Fruit fly (Drosophila melanogaster) whole organism, embryonic: Measurements from ENCODE around the gene CG7275.

Source experiments
- Bdp1 ChIP-seq: fragments of 200-800 bp; sonication (Bioruptor generic); optimal IDR thresholded peaks from 3 replicates; lab custom pipeline; 2016; ENCODE audit warnings: missing biosample characterization, missing genetic modification characterization
- BtbVII ChIP-seq: fragments of 200-800 bp; sonication (Bioruptor generic); optimal IDR thresholded peaks from 3 replicates; lab custom pipeline; 2017; ENCODE audit warnings: missing biosample characterization, mild to moderate bottlenecking, missing genetic modification characterization
- CG10366 ChIP-seq: fragments of 200-800 bp; sonication (Bioruptor generic); IDR thresholded peaks from 2 replicates; pipeline ENCODE4 v1.3.6; 2022; ENCODE audit warnings: missing biosample characterization, missing genetic modification characterization
- CG10565 ChIP-seq: fragments of 200-800 bp; sonication (Bioruptor generic); optimal IDR thresholded peaks from 3 replicates; lab custom pipeline; 2016; ENCODE audit warnings: missing biosample characterization, mild to moderate bottlenecking, missing genetic modification characterization
- CG12391 ChIP-seq: fragments of 200-800 bp; sonication (Bioruptor generic); optimal IDR thresholded peaks from 3 replicates; lab custom pipeline; 2018; ENCODE audit warnings: missing biosample characterization, mild to moderate bottlenecking, missing genetic modification characterization, moderate library complexity
- CG14441 ChIP-seq: fragments of 200-800 bp; sonication (Bioruptor generic); IDR thresholded peaks from 2 replicates; pipeline ENCODE4 v1.3.6; 2022; ENCODE audit warnings: missing biosample characterization, missing genetic modification characterization
- CG14965 ChIP-seq: fragments of 200-800 bp; sonication (Bioruptor generic); optimal IDR thresholded peaks from 2 replicates; lab custom pipeline; 2016; ENCODE audit warnings: missing biosample characterization, missing genetic modification characterization, borderline replicate concordance
- CG15011 ChIP-seq: fragments of 200-800 bp; sonication (Bioruptor generic); optimal IDR thresholded peaks from 3 replicates; lab custom pipeline; 2018; ENCODE audit warnings: missing biosample characterization, mild to moderate bottlenecking, missing genetic modification characterization
- CG1529 ChIP-seq: fragments of 200-800 bp; sonication (Bioruptor generic); optimal IDR thresholded peaks from 3 replicates; lab custom pipeline; 2018; ENCODE audit warnings: missing biosample characterization, missing genetic modification characterization
- CG17186 ChIP-seq: fragments of 200-800 bp; sonication (Bioruptor generic); optimal IDR thresholded peaks from 3 replicates; lab custom pipeline; 2017; ENCODE audit warnings: missing biosample characterization, missing genetic modification reagents, missing genetic modification characterization
- CG17568 ChIP-seq: fragments of 200-800 bp; sonication (Bioruptor generic); optimal IDR thresholded peaks from 2 replicates; lab custom pipeline; 2018; ENCODE audit warnings: missing biosample characterization, mild to moderate bottlenecking, missing genetic modification characterization, moderate library complexity
- CG2712 ChIP-seq: fragments of 200-800 bp; optimal IDR thresholded peaks from 3 replicates; lab custom pipeline; 2019; ENCODE audit warnings: missing biosample characterization, mild to moderate bottlenecking, missing genetic modification characterization, moderate library complexity
- CG2889 ChIP-seq: fragments of 200-800 bp; sonication (Bioruptor generic); IDR thresholded peaks from 3 replicates; pipeline ENCODE4 v1.3.6; 2022; ENCODE audit warnings: missing biosample characterization, missing genetic modification characterization
- CG31365 ChIP-seq: fragments of 200-800 bp; sonication (Bioruptor generic); optimal IDR thresholded peaks from 2 replicates; lab custom pipeline; 2018; ENCODE audit warnings: missing biosample characterization, mild to moderate bottlenecking, missing genetic modification characterization
- CG32772 ChIP-seq: fragments of 200-800 bp; sonication (Bioruptor generic); IDR thresholded peaks from 2 replicates; pipeline ENCODE4 v1.3.6; 2022; ENCODE audit warnings: missing biosample characterization, missing genetic modification characterization
- CG4404 ChIP-seq: fragments of 200-800 bp; sonication (Bioruptor generic); IDR thresholded peaks from 2 replicates; pipeline ENCODE4 v1.3.6; 2022; ENCODE audit warnings: missing biosample characterization, missing genetic modification characterization
- CG7786 ChIP-seq: fragments of 200-800 bp; sonication (Bioruptor generic); optimal IDR thresholded peaks from 2 replicates; lab custom pipeline; 2016; ENCODE audit warnings: missing biosample characterization, missing genetic modification characterization
- CG7839 ChIP-seq: fragments of 200-800 bp; sonication (Bioruptor generic); optimal IDR thresholded peaks from 3 replicates; lab custom pipeline; 2018; ENCODE audit warnings: missing biosample characterization, mild to moderate bottlenecking, missing genetic modification characterization, moderate library complexity
- CG8388 ChIP-seq: fragments of 200-800 bp; sonication (Bioruptor generic); optimal IDR thresholded peaks from 2 replicates; lab custom pipeline; 2019; ENCODE audit warnings: missing biosample characterization, mild to moderate bottlenecking, missing genetic modification characterization, moderate library complexity
- CG9609 ChIP-seq: fragments of 200-800 bp; sonication (Bioruptor generic); optimal IDR thresholded peaks from 3 replicates; lab custom pipeline; 2016; ENCODE audit warnings: missing biosample characterization, missing genetic modification characterization
- CG9727 ChIP-seq: fragments of 200-800 bp; sonication (Bioruptor generic); optimal IDR thresholded peaks from 3 replicates; lab custom pipeline; 2017; ENCODE audit warnings: missing biosample characterization, mild to moderate bottlenecking, missing genetic modification characterization
- Dad ChIP-seq: fragments of 200-800 bp; sonication (Bioruptor generic); optimal IDR thresholded peaks from 3 replicates; lab custom pipeline; 2016; ENCODE audit warnings: missing biosample characterization, missing genetic modification characterization
- Ets97D ChIP-seq: fragments of 200-800 bp; sonication (Bioruptor generic); optimal IDR thresholded peaks from 3 replicates; lab custom pipeline; 2016; ENCODE audit warnings: missing biosample characterization, missing genetic modification characterization
- Fer3 ChIP-seq: fragments of 200-800 bp; sonication (Bioruptor generic); optimal IDR thresholded peaks from 2 replicates; lab custom pipeline; 2018; ENCODE audit warnings: missing biosample characterization, mild to moderate bottlenecking, missing genetic modification characterization, moderate library complexity
- H15 ChIP-seq: fragments of 200-800 bp; sonication (Bioruptor generic); IDR thresholded peaks from 3 replicates; pipeline ENCODE4 v1.3.6; 2022; ENCODE audit warnings: missing biosample characterization, missing genetic modification characterization
- Meics ChIP-seq: fragments of 200-800 bp; sonication (Bioruptor generic); optimal IDR thresholded peaks from 2 replicates; lab custom pipeline; 2017; ENCODE audit warnings: missing biosample characterization, mild to moderate bottlenecking, missing genetic modification characterization
- Nf-YB ChIP-seq: fragments of 200-800 bp; sonication (Bioruptor generic); optimal IDR thresholded peaks from 3 replicates; lab custom pipeline; 2019; ENCODE audit warnings: missing biosample characterization, mild to moderate bottlenecking, missing genetic modification characterization, moderate library complexity
- Ptx1 ChIP-seq: fragments of 200-800 bp; sonication (Bioruptor generic); IDR thresholded peaks from 2 replicates; pipeline ENCODE4 v1.3.6; 2022; ENCODE audit warnings: missing biosample characterization, missing genetic modification characterization
- Tbp ChIP-seq: fragments of >200 bp; optimal IDR thresholded peaks from 2 replicates; lab custom pipeline; 2018; ENCODE audit warnings: missing biosample characterization, missing genetic modification characterization
- Usf ChIP-seq: fragments of 200-800 bp; sonication (Bioruptor generic); optimal IDR thresholded peaks from 2 replicates; lab custom pipeline; 2017; ENCODE audit warnings: missing genotype, missing biosample characterization, missing genetic modification characterization
- Vsx1 ChIP-seq: fragments of 200-800 bp; sonication (Bioruptor generic); optimal IDR thresholded peaks from 2 replicates; lab custom pipeline; 2017; ENCODE audit warnings: missing biosample characterization, mild to moderate bottlenecking, missing genetic modification characterization, missing genetic modification reagents
- Xrp1 ChIP-seq: fragments of 200-800 bp; sonication (Bioruptor generic); IDR thresholded peaks from 2 replicates; pipeline ENCODE4 v1.3.6; 2022; ENCODE audit warnings: missing biosample characterization, missing genetic modification characterization
- ab ChIP-seq: fragments of 200-800 bp; sonication (Bioruptor generic); optimal IDR thresholded peaks from 2 replicates; lab custom pipeline; 2016; ENCODE audit warnings: missing biosample characterization, missing genetic modification characterization
- al ChIP-seq: fragments of 200-800 bp; sonication (Bioruptor generic); IDR thresholded peaks from 2 replicates; pipeline ENCODE4 v1.3.6; 2022; ENCODE audit warnings: missing biosample characterization, missing genetic modification characterization
- bab2 ChIP-seq: fragments of 200-800 bp; sonication (Bioruptor generic); optimal IDR thresholded peaks from 2 replicates; lab custom pipeline; 2016; ENCODE audit warnings: missing biosample characterization, missing genetic modification characterization
- br ChIP-seq: fragments of >200 bp; optimal IDR thresholded peaks from 2 replicates; lab custom pipeline; 2017
- caup ChIP-seq: fragments of 200-800 bp; sonication (Bioruptor generic); optimal IDR thresholded peaks from 3 replicates; lab custom pipeline; 2017; ENCODE audit warnings: missing biosample characterization, mild to moderate bottlenecking, missing genetic modification characterization, moderate library complexity; ENCODE audit not compliant: severe bottlenecking
- corto ChIP-seq: fragments of 200-800 bp; sonication (Bioruptor generic); optimal IDR thresholded peaks from 2 replicates; lab custom pipeline; 2016; ENCODE audit warnings: missing biosample characterization, mild to moderate bottlenecking, missing genetic modification characterization, moderate library complexity
- croc ChIP-seq: fragments of 200-800 bp; sonication (Bioruptor generic); conservative IDR thresholded peaks from 3 replicates; pipeline ENCODE4 v1.3.6; 2022; ENCODE audit warnings: missing biosample characterization, missing genetic modification characterization
- dysf ChIP-seq: fragments of 200-800 bp; sonication (Bioruptor generic); IDR thresholded peaks from 3 replicates; pipeline ENCODE4 v1.3.6; 2022; ENCODE audit warnings: missing biosample characterization, missing genetic modification characterization
- ems ChIP-seq: fragments of 200-800 bp; sonication (Bioruptor generic); optimal IDR thresholded peaks from 3 replicates; lab custom pipeline; 2016; ENCODE audit warnings: missing biosample characterization, missing genetic modification characterization
- esg ChIP-seq: fragments of 200-800 bp; sonication (Bioruptor generic); conservative IDR thresholded peaks from 2 replicates; pipeline ENCODE4 v1.3.6; 2022; ENCODE audit warnings: missing biosample characterization, missing genetic modification characterization
- hb ChIP-seq: fragments of 200-800 bp; sonication (Bioruptor generic); IDR thresholded peaks from 3 replicates; pipeline ENCODE4 v1.3.6; 2022; ENCODE audit warnings: missing biosample characterization, missing genetic modification characterization; ENCODE audit not compliant: partially characterized antibody
- klu ChIP-seq: fragments of 200-800 bp; sonication (Bioruptor generic); IDR thresholded peaks from 2 replicates; pipeline ENCODE4 v1.3.6; 2022; ENCODE audit warnings: missing biosample characterization, missing genetic modification characterization
- lov ChIP-seq, 2 experiments: fragments of 200-800 bp in 1 of 2; fragments of >200 bp in 1 of 2; sonication (Bioruptor generic) in 1 of 2; IDR thresholded peaks in 1 of 2; optimal IDR thresholded peaks in 1 of 2; 2 replicates in 1 of 2; 3 replicates in 1 of 2; pipeline versions ENCODE4 v1.3.6 to Lab custom; 2017 to 2022; ENCODE audit warnings: missing biosample characterization in 1 of 2, missing genetic modification characterization in 1 of 2
- pita ChIP-seq: fragments of 200-800 bp; sonication (Bioruptor generic); optimal IDR thresholded peaks from 2 replicates; lab custom pipeline; 2017; ENCODE audit warnings: missing biosample characterization, mild to moderate bottlenecking, missing genetic modification characterization
- pum ChIP-seq: fragments of 200-800 bp; sonication (Bioruptor generic); optimal IDR thresholded peaks from 2 replicates; lab custom pipeline; 2016; ENCODE audit warnings: missing biosample characterization, missing genetic modification characterization
- repo ChIP-seq: fragments of 200-800 bp; sonication (Bioruptor generic); optimal IDR thresholded peaks from 2 replicates; lab custom pipeline; 2016; ENCODE audit warnings: missing biosample characterization, missing genetic modification characterization
- run ChIP-seq: fragments of 200-800 bp; sonication (Bioruptor generic); optimal IDR thresholded peaks from 3 replicates; lab custom pipeline; 2018; ENCODE audit warnings: missing biosample characterization, mild to moderate bottlenecking, missing genetic modification characterization
- unpg ChIP-seq: fragments of 200-800 bp; sonication (Bioruptor generic); optimal IDR thresholded peaks from 3 replicates; lab custom pipeline; 2018; ENCODE audit warnings: missing biosample characterization, mild to moderate bottlenecking, missing genetic modification characterization, moderate library complexity

The CG7275 gene

dm6 chr3L:15537916-15538581 is 39.3 kb downstream of the CG7275 start (continued):
- TF ChIP-seq CG31365 = no peak
- TF ChIP-seq Usf (GFP tag; lab: Kevin White, UChicago) = peak; percentile 1
- TF ChIP-seq caup (GFP tag; lab: Kevin White, UChicago) = no peak
- peak; percentile 21 for TF ChIP-seq ems (GFP tag; lab: Kevin White, UChicago)
- TF ChIP-seq bab2 (GFP tag; lab: Kevin White, UChicago) = peak; percentile 39
- peak; percentile 55 for TF ChIP-seq CG15011 (GFP tag; lab: Kevin White, UChicago)
- peak; percentile 3 for TF ChIP-seq run (tag; lab: Kevin White, UChicago)
- TF ChIP-seq ab = no peak
- peak; percentile 73 for TF ChIP-seq Ptx1 (GFP tag; lab: Robert Waterston, UW)
- peak; percentile 80 for TF ChIP-seq CG2712 (tag; lab: Kevin White, UChicago)
- no peak for TF ChIP-seq pita
- TF ChIP-seq repo = no peak
- peak; percentile 44; the same call in 1 of the 2 replicates for TF ChIP-seq klu (GFP tag; lab: Robert Waterston, UW)
- peak; percentile 84 for TF ChIP-seq CG7839 (tag; lab: Kevin White, UChicago)
- TF ChIP-seq H15 (GFP tag; lab: Robert Waterston, UW) = no peak
- peak; percentile 46 for TF ChIP-seq esg (GFP tag; lab: Robert Waterston, UW)
- TF ChIP-seq CG17568 = peak; percentile 5
- TF ChIP-seq BtbVII = peak; percentile 7
- TF ChIP-seq br = no peak
- peak; percentile 21; the same call in 1 of the 3 replicates for TF ChIP-seq croc (GFP tag; lab: Robert Waterston, UW)
- no peak for TF ChIP-seq Tbp (GFP tag; lab: Kevin White, UChicago)
- TF ChIP-seq Meics = peak; percentile 66
- TF ChIP-seq CG10565 (GFP tag; lab: Kevin White, UChicago) = no peak
- no peak for TF ChIP-seq hb (GFP tag; lab: Robert Waterston, UW)
- TF ChIP-seq CG9727 = peak; percentile 89
- TF ChIP-seq CG4404 (GFP tag; lab: Robert Waterston, UW) = peak; percentile 50
- peak; percentile 75 for TF ChIP-seq unpg (GFP tag; lab: Kevin White, UChicago)
- no peak for TF ChIP-seq CG7786 (GFP tag; lab: Kevin White, UChicago)
- peak; percentile 53 for TF ChIP-seq Vsx1 (GFP tag; lab: Kevin White, UChicago)
- TF ChIP-seq CG12391 (tag; lab: Kevin White, UChicago) = peak; percentile 81
- TF ChIP-seq corto (GFP tag; lab: Kevin White, UChicago) = no peak
- TF ChIP-seq CG1529 = peak; percentile 58
- no peak for TF ChIP-seq CG17186 (GFP tag; lab: Kevin White, UChicago)
- TF ChIP-seq Xrp1 (GFP tag; lab: Robert Waterston, UW) = peak; percentile 65
- 0 out of 2 replicates have a peak, but pooled peaks have one; percentile 41 for TF ChIP-seq CG14441 (GFP tag; lab: Robert Waterston, UW)
- TF ChIP-seq Nf-YB (GFP tag; lab: Kevin White, UChicago) = peak; percentile 53
- TF ChIP-seq CG8388 = peak; percentile 77
- TF ChIP-seq Fer3 (tag; lab: Kevin White, UChicago) = peak; percentile 54
- TF ChIP-seq Dad = no peak
- TF ChIP-seq lov (optimal IDR thresholded peaks at IDR 0.05; lab: Kevin White, UChicago) = no peak
- TF ChIP-seq lov (GFP tag; IDR thresholded peaks at IDR 0.05; lab: Robert Waterston, UW) = no peak
- TF ChIP-seq CG2889 (GFP tag; lab: Robert Waterston, UW) = no peak
- TF ChIP-seq CG32772 (GFP tag; lab: Robert Waterston, UW) = no peak
- no peak for TF ChIP-seq Ets97D (GFP tag; lab: Kevin White, UChicago)
- TF ChIP-seq Bdp1 (GFP tag; lab: Kevin White, UChicago) = peak; percentile 24
- no peak for TF ChIP-seq al
- no peak for TF ChIP-seq CG14965
- no peak for TF ChIP-seq CG9609
- TF ChIP-seq pum = peak; percentile 46
- TF ChIP-seq dysf = peak; percentile 57; the same call in 2 of the 3 replicates
- TF ChIP-seq CG10366 (GFP tag; lab: Robert Waterston, UW) = peak; percentile 35; the same call in 1 of the 2 replicates
